Worm (Caenorhabditis elegans) whole organism, midembryonic: ENCODE results near the gene glb-27.

Experiments
- cog-1 ChIP-seq: sonication (generic microtip); optimal IDR thresholded peaks from 2 replicates; lab custom pipeline; 2016; ENCODE audit warnings: missing genetic modification characterization, missing compliant biosample characterization
- flt-1 ChIP-seq: fragments of 200-800 bp; sonication (Bioruptor generic); IDR thresholded peaks from 2 replicates; pipeline ENCODE4 v1.3.6; 2022; ENCODE audit warnings: missing genetic modification characterization, missing compliant biosample characterization
- klf-2 ChIP-seq: fragments of 200-800 bp; sonication (Bioruptor generic); conservative IDR thresholded peaks from 2 replicates; pipeline ENCODE4 v1.3.6; 2022; ENCODE audit warnings: missing genetic modification reagents, missing genetic modification characterization, missing compliant biosample characterization
- med-1 ChIP-seq: sonication (generic microtip); optimal IDR thresholded peaks from 2 replicates; lab custom pipeline; 2017; ENCODE audit warnings: missing genetic modification characterization, mild to moderate bottlenecking, missing compliant biosample characterization, antibody characterized with exemption, missing genetic modification reagents; ENCODE audit not compliant: insufficient read depth
- ref-1 ChIP-seq: fragments of 200-800 bp; sonication (Bioruptor generic); conservative IDR thresholded peaks from 2 replicates; pipeline ENCODE4 v1.3.6; 2022; ENCODE audit warnings: missing genetic modification reagents, missing genetic modification characterization, missing compliant biosample characterization
- tab-1 ChIP-seq: fragments of 200-800 bp; sonication (Bioruptor generic); IDR thresholded peaks from 2 replicates; pipeline ENCODE4 v1.3.6; 2022; ENCODE audit warnings: missing genetic modification characterization, missing compliant biosample characterization
- ztf-23 ChIP-seq: fragments of 200-800 bp; sonication (Bioruptor generic); IDR thresholded peaks from 2 replicates; pipeline ENCODE4 v1.3.6; 2022; ENCODE audit warnings: missing genetic modification reagents, missing genetic modification characterization, missing compliant biosample characterization
- ztf-29 ChIP-seq: fragments of 200-800 bp; sonication (Bioruptor generic); IDR thresholded peaks from 2 replicates; pipeline ENCODE4 v1.3.6; 2022; ENCODE audit warnings: missing genetic modification reagents, missing genetic modification characterization, missing compliant biosample characterization

DNA sequence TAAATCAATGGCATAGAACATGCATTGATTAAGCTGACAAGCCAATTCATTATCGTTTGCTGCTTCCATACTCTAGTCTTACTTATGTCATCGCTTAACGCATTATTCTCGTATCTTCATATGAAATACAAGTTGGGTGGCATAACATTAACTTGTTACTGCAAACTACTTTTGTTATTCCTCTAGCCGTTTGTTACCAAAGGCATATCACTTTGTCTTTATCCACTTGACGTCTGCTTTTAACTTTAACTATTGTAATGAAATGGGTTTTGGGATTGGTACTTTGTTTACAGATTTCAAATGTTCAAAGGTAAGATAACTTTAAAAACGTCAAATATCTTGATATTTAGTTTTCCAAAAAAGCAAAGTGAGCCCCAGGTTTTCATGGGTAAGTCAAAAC lies 20.0 kb downstream of the glb-27 start, which contains the start of gene W01C9.2:
- TF ChIP-seq ztf-23 (GFP tag; lab: Robert Waterston, UW) (no peak), ref-1 (GFP tag; lab: Robert Waterston, UW) (no peak), ztf-29 (GFP tag; lab: Robert Waterston, UW) (no peak), flt-1 (GFP tag; lab: Robert Waterston, UW) (no peak), med-1 (GFP tag; lab: Kevin White, UChicago) (no peak), klf-2 (GFP tag; lab: Robert Waterston, UW) (no peak), cog-1 (no peak), tab-1 (GFP tag; lab: Robert Waterston, UW) (no peak)
